Worm (Caenorhabditis elegans) whole organism, L3 larva: ENCODE measurements around the gene F54F12.1.

Source experiments
- fos-1 ChIP-seq: fragments of 150-350 bp; optimal IDR thresholded peaks from 2 replicates; lab custom pipeline; 2014; ENCODE audit warnings: missing biosample characterization, missing genetic modification characterization
- hmg-11 ChIP-seq: sonication (generic microtip); optimal IDR thresholded peaks from 2 replicates; lab custom pipeline; 2016; ENCODE audit warnings: missing genetic modification characterization, missing compliant biosample characterization
- mml-1 ChIP-seq: fragments of 150-350 bp; sonication (generic microtip); optimal IDR thresholded peaks from 3 replicates; lab custom pipeline; 2014; ENCODE audit warnings: missing biosample characterization, missing genetic modification characterization
- nhr-12 ChIP-seq: fragments of 150-350 bp; optimal IDR thresholded peaks from 2 replicates; lab custom pipeline; 2014; ENCODE audit warnings: missing biosample characterization, missing genetic modification characterization
- tbx-2 ChIP-seq: sonication (generic microtip); optimal IDR thresholded peaks from 2 replicates; lab custom pipeline; 2016; ENCODE audit warnings: mild to moderate bottlenecking, missing genetic modification characterization, missing compliant biosample characterization
- zag-1 ChIP-seq: fragments of 150-350 bp; optimal IDR thresholded peaks from 2 replicates; lab custom pipeline; 2014; ENCODE audit warnings: missing biosample characterization, missing genetic modification characterization

DNA sequence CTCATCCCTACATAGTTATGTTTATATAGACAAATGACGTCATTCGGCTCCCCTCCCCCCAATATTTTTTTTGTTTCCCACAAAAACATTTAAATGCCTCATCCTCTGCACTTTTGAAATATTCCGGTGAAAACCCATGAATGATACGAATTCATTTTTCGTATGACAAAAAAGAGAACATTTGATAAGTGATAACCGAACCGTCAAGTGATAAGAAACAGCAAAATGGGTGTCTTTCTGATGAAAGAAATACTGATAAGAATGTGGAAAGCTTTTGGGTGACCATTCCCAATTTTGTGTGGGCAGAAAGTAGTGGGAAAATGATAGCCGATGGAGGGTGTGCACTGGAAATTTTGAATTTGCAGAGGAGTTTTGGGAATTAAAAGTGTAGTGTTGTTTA lies 4.1 kb upstream of the F54F12.1 start:
- TF ChIP-seq zag-1 (tag; lab: Kevin White, UChicago): no peak
- TF ChIP-seq tbx-2 (tag; lab: Kevin White, UChicago): no peak
- TF ChIP-seq mml-1 (tag; lab: Kevin White, UChicago): no peak
- TF ChIP-seq hmg-11 (tag; lab: Kevin White, UChicago): no peak
- no peak for TF ChIP-seq nhr-12
- no peak for TF ChIP-seq fos-1 (tag; lab: Kevin White, UChicago)
